Worm (Caenorhabditis elegans) whole organism, L3 larva: ENCODE results near the gene R08C7.4.
A peak's percentile ranks its signal among the peaks of the same experiment; 100 is the strongest.

ENCODE experiments used
- aly-2 ChIP-seq: fragments of 150-350 bp; optimal IDR thresholded peaks from 2 replicates; lab custom pipeline; 2014; ENCODE audit warnings: missing biosample characterization, missing genetic modification characterization
- ceh-82 ChIP-seq: fragments of 150-350 bp; optimal IDR thresholded peaks from 2 replicates; lab custom pipeline; 2014; ENCODE audit warnings: missing biosample characterization, missing genetic modification characterization
- elt-2 ChIP-seq: sonication (generic microtip); optimal IDR thresholded peaks from 2 replicates; lab custom pipeline; 2016; ENCODE audit warnings: missing genetic modification reagents, mild to moderate bottlenecking, missing genetic modification characterization, missing compliant biosample characterization
- fos-1 ChIP-seq: fragments of 150-350 bp; optimal IDR thresholded peaks from 2 replicates; lab custom pipeline; 2014; ENCODE audit warnings: missing biosample characterization, missing genetic modification characterization
- jun-1 ChIP-seq: fragments of 150-350 bp; optimal IDR thresholded peaks from 2 replicates; lab custom pipeline; 2014; ENCODE audit warnings: missing biosample characterization, missing genetic modification reagents, missing genetic modification characterization
- nfya-1 ChIP-seq: sonication (generic microtip); optimal IDR thresholded peaks from 2 replicates; lab custom pipeline; 2017; ENCODE audit warnings: missing genetic modification characterization, mild to moderate bottlenecking, missing compliant biosample characterization, antibody characterized with exemption, moderate library complexity; ENCODE audit not compliant: insufficient read depth
- nhr-28 ChIP-seq: fragments of 150-350 bp; optimal IDR thresholded peaks from 2 replicates; lab custom pipeline; 2014; ENCODE audit warnings: missing biosample characterization, missing genetic modification characterization
- sea-2 ChIP-seq: fragments of 150-350 bp; sonication (generic microtip); optimal IDR thresholded peaks from 4 replicates; lab custom pipeline; 2014; ENCODE audit warnings: missing biosample characterization, missing genetic modification reagents, missing genetic modification characterization
- snpc-4 ChIP-seq: fragments of 150-350 bp; optimal IDR thresholded peaks from 2 replicates; lab custom pipeline; 2014; ENCODE audit warnings: missing biosample characterization, missing genetic modification characterization
- tbx-2 ChIP-seq: sonication (generic microtip); optimal IDR thresholded peaks from 2 replicates; lab custom pipeline; 2016; ENCODE audit warnings: mild to moderate bottlenecking, missing genetic modification characterization, missing compliant biosample characterization
- unc-62 ChIP-seq: fragments of 150-350 bp; sonication (generic microtip); optimal IDR thresholded peaks from 4 replicates; lab custom pipeline; 2014; ENCODE audit warnings: missing biosample characterization, missing genetic modification reagents, missing genetic modification characterization
- zag-1 ChIP-seq: fragments of 150-350 bp; optimal IDR thresholded peaks from 2 replicates; lab custom pipeline; 2014; ENCODE audit warnings: missing biosample characterization, missing genetic modification characterization
- ztf-4 ChIP-seq: fragments of 150-350 bp; optimal IDR thresholded peaks from 2 replicates; lab custom pipeline; 2014; ENCODE audit warnings: missing biosample characterization, missing genetic modification characterization

ce11 chrIV:4390438-4390894 lies 44.4 kb upstream of the R08C7.4 start, which contains the start of the genes rpl-7A and set-21:
- TF ChIP-seq aly-2 (tag; lab: Kevin White, UChicago) (no peak), nhr-28 (peak; percentile 39), unc-62 (peak; percentile 36), fos-1 (tag; lab: Kevin White, UChicago) (peak; percentile 39), sea-2 (no peak), zag-1 (tag; lab: Kevin White, UChicago) (peak; percentile 24), elt-2 (tag; lab: Kevin White, UChicago) (peak; percentile 86), jun-1 (tag; lab: Kevin White, UChicago) (peak; percentile 79), ceh-82 (peak; percentile 77), snpc-4 (tag; lab: Kevin White, UChicago) (peak; percentile 86), nfya-1 (peak; percentile 89), tbx-2 (tag; lab: Kevin White, UChicago) (peak; percentile 92), ztf-4 (no peak)
